Worm (Caenorhabditis elegans): ENCODE data around the gene DH11.5.

Gene DH11.5

ce11 chrII:8016761-8017160 is 40.4 kb downstream of the DH11.5 start (continued):
- TF ChIP-seq pag-3 (tag; optimal IDR thresholded peaks at IDR 0.05; ENCODE audit: borderline replicate concordance, insufficient read depth) (no peak), mab-9 (GFP tag; IDR thresholded peaks at IDR 0.05) (0 out of 2 replicates have a peak, but pooled peaks have one; percentile 39), C16A3.4 (tag; optimal IDR thresholded peaks at IDR 0.05) (peak; percentile 74), skn-1 (tag; optimal IDR thresholded peaks at IDR 0.05) (peak; percentile 64), elt-3 (tag; optimal IDR thresholded peaks at IDR 0.05) (peak in 4 of 6 experiments; percentile 27 to 98 (median 65)), jun-1 (tag; optimal IDR thresholded peaks at IDR 0.05) (peak; percentile 54), lin-14 (GFP tag; optimal IDR thresholded peaks at IDR 0.05) (peak; percentile 93)

- TF ChIP-seq efl-1 (optimal IDR thresholded peaks at IDR 0.05): peak in 1 of 2 experiments; percentile 12
- TF ChIP-seq efl-1 (GFP tag; optimal IDR thresholded peaks at IDR 0.05 in 1 of 2): no peak
- TF ChIP-seq lir-3 (tag; optimal IDR thresholded peaks at IDR 0.05; ENCODE audit: poor library complexity): peak; percentile 7
- no peak for TF ChIP-seq C16A3.4 (tag; optimal IDR thresholded peaks at IDR 0.05)
Measured at ce11 chrII:8017380-8017779, 41.0 kb downstream of the DH11.5 start, which contains the start of gene zyg-11. Gene zyg-11, plus strand, starts transcription at chrII:8017680.

ce11 chrII:8020580-8021044 is 44.2 kb downstream of the DH11.5 start:
- no peak for TF ChIP-seq jun-1 (tag; optimal IDR thresholded peaks at IDR 0.05)
- TF ChIP-seq nhr-90 (tag; optimal IDR thresholded peaks at IDR 0.05; ENCODE audit: poor library complexity): peak; percentile 20
- peak; percentile 47 for TF ChIP-seq aly-2 (tag; optimal IDR thresholded peaks at IDR 0.05)
- TF ChIP-seq efl-1 (optimal IDR thresholded peaks at IDR 0.05): no peak
- peak in 1 of 2 experiments; percentile 54 for TF ChIP-seq efl-1 (GFP tag; optimal IDR thresholded peaks at IDR 0.05 in 1 of 2)

DNA sequence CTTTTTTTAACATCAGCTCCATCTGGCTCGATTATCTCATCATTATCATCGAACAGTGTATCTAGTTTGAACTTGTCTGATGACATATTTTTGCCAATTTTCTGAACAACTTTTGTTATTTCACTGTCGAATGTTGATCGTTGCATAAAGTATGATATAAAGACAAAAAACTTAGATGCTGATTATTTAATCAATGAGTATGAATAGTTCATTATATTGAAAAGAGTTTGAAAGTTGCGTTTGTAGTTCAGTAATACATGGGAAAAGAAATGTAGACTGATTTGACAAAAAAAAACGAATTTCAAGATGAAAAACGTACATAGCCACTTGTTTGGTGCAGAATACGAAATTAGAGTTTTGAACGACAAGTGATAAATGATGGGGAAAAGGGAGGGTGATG is 46.1 kb downstream of the DH11.5 start, which contains the start of gene hda-2:
Gene hda-2 (minus strand): TSS at position 101 of the 400 bp plus-strand sequence.
- TF ChIP-seq lin-15B (tag; optimal IDR thresholded peaks at IDR 0.05): no peak
- TF ChIP-seq nhr-76 (tag; optimal IDR thresholded peaks at IDR 0.05): no peak
- TF ChIP-seq sptf-1 (tag; optimal IDR thresholded peaks at IDR 0.05): no peak
- no peak for TF ChIP-seq nhr-77 (tag; optimal IDR thresholded peaks at IDR 0.05)
- TF ChIP-seq jun-1 (tag; optimal IDR thresholded peaks at IDR 0.05): no peak
- TF ChIP-seq ces-1 (GFP tag; optimal IDR thresholded peaks at IDR 0.05): no peak
- no peak for TF ChIP-seq nhr-12 (tag; optimal IDR thresholded peaks at IDR 0.05)
- no peak for TF ChIP-seq sup-37 (GFP tag; optimal IDR thresholded peaks at IDR 0.05)
- TF ChIP-seq C34B4.2 (tag; optimal IDR thresholded peaks at IDR 0.05): no peak
- no peak for TF ChIP-seq tlp-1 (tag; optimal IDR thresholded peaks at IDR 0.05)
- TF ChIP-seq alr-1 (tag; optimal IDR thresholded peaks at IDR 0.05; ENCODE audit: borderline replicate concordance): no peak
- no peak for TF ChIP-seq hlh-17 (GFP tag; optimal IDR thresholded peaks at IDR 0.05; ENCODE audit: borderline replicate concordance)
- TF ChIP-seq zag-1 (tag; optimal IDR thresholded peaks at IDR 0.05): no peak
- no peak for TF ChIP-seq nhr-11 (tag; optimal IDR thresholded peaks at IDR 0.05)
- no peak for TF ChIP-seq fkh-8 (tag; optimal IDR thresholded peaks at IDR 0.05)

- no peak for TF ChIP-seq unc-30 (tag; optimal IDR thresholded peaks at IDR 0.05)
- TF ChIP-seq efl-1 (optimal IDR thresholded peaks at IDR 0.05): no peak
- TF ChIP-seq efl-1 (GFP tag; optimal IDR thresholded peaks at IDR 0.05 in 1 of 2): peak in 1 of 2 experiments; percentile 61
- TF ChIP-seq nhr-28 (tag; optimal IDR thresholded peaks at IDR 0.05): no peak
Measured at ce11 chrII:8027663-8028062, 51.3 kb downstream of the DH11.5 start, which contains the start of gene swsn-7. Gene swsn-7, minus strand, starts transcription at chrII:8027763.

DNA sequence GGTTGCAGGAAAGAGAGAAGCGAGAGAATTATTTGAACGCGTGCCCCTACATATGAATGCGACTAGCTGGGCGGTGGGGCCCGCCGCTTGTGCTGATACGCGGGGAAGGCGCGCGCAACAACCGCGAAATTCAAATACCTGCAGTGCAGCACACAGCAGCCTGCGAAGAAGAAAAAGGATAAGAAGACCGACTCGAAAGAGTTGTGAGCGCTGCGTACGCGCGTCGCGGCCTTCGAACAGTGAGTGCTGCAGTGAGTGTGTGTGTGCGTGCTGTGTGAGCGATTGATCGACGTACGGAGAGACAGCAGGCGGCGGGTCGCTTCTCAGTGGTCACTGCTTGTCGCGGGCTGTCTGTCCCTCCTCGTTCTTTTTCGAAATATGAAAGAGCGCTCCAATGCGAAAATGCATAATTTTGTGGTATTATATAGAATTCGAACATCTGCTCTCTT is 51.9 kb downstream of the DH11.5 start:
- peak; percentile 46 for TF ChIP-seq sox-4 (tag; optimal IDR thresholded peaks at IDR 0.05)
- peak; percentile 48 for TF ChIP-seq isw-1 (GFP tag; IDR thresholded peaks at IDR 0.05)
- TF ChIP-seq nhr-71 (tag; optimal IDR thresholded peaks at IDR 0.05): peak; percentile 79
- peak; percentile 63 for TF ChIP-seq skn-1 (tag; optimal IDR thresholded peaks at IDR 0.05)
- TF ChIP-seq sup-37 (GFP tag; optimal IDR thresholded peaks at IDR 0.05): no peak
- no peak for TF ChIP-seq hlh-17 (GFP tag; optimal IDR thresholded peaks at IDR 0.05; ENCODE audit: borderline replicate concordance)
- no peak for TF ChIP-seq sptf-1 (tag; optimal IDR thresholded peaks at IDR 0.05)
- TF ChIP-seq nhr-90 (tag; optimal IDR thresholded peaks at IDR 0.05; ENCODE audit: poor library complexity): peak; percentile 35
- peak; percentile 48 for TF ChIP-seq egl-13 (tag; optimal IDR thresholded peaks at IDR 0.05)
- no peak for TF ChIP-seq nhr-12 (tag; optimal IDR thresholded peaks at IDR 0.05)
- TF ChIP-seq unc-86 (tag; optimal IDR thresholded peaks at IDR 0.05): peak; percentile 74
- TF ChIP-seq unc-130 (tag; optimal IDR thresholded peaks at IDR 0.05): no peak
- TF ChIP-seq C04F5.9 (tag; optimal IDR thresholded peaks at IDR 0.05): no peak
- TF ChIP-seq mef-2 (tag; optimal IDR thresholded peaks at IDR 0.05): peak; percentile 46
- no peak for TF ChIP-seq nhr-11 (tag; optimal IDR thresholded peaks at IDR 0.05)
- peak; percentile 65 to 73 for TF ChIP-seq lin-35 (GFP tag; optimal IDR thresholded peaks at IDR 0.05)
- TF ChIP-seq mdl-1 (tag; optimal IDR thresholded peaks at IDR 0.05): peak in 1 of 2 experiments; percentile 72
- TF ChIP-seq fos-1 (tag; optimal IDR thresholded peaks at IDR 0.05): peak; percentile 26
- TF ChIP-seq C16A3.4 (tag; optimal IDR thresholded peaks at IDR 0.05): peak; percentile 81
- no peak for TF ChIP-seq ztf-4 (tag; optimal IDR thresholded peaks at IDR 0.05)
- no peak for TF ChIP-seq ama-1 (optimal IDR thresholded peaks at IDR 0.05)
- peak; percentile 85 for TF ChIP-seq jun-1 (tag; optimal IDR thresholded peaks at IDR 0.05)
- no peak for TF ChIP-seq nhr-76 (tag; optimal IDR thresholded peaks at IDR 0.05)

Measured in whole organism, L1 larva.